Fruit fly (Drosophila melanogaster): Measurements from ENCODE around the gene CG6607.
A peak's percentile ranks its signal among the peaks of the same experiment; 100 is the strongest.

dm6 chr3R:24557020-24557465 lies 29.2 kb downstream of the CG6607 start:
- TF ChIP-seq fru (GFP tag; optimal IDR thresholded peaks at IDR 0.05) (no peak), CG9705 (GFP tag; optimal IDR thresholded peaks at IDR 0.05) (no peak), br (GFP tag; optimal IDR thresholded peaks at IDR 0.05) (peak; percentile 54), sv (GFP tag; optimal IDR thresholded peaks at IDR 0.05) (peak; percentile 56), OdsH (GFP tag; optimal IDR thresholded peaks at IDR 0.05) (peak; percentile 76), lola (GFP tag; optimal IDR thresholded peaks at IDR 0.05) (no peak), pan (optimal IDR thresholded peaks at IDR 0.05) (no peak), usp (GFP tag; optimal IDR thresholded peaks at IDR 0.05) (no peak), dl (GFP tag; optimal IDR thresholded peaks at IDR 0.05; ENCODE audit: insufficient read depth in 1 of 2, partially characterized antibody in 2 of 2) (no peak), psq (GFP tag; optimal IDR thresholded peaks at IDR 0.05) (peak; percentile 58), h (GFP tag; optimal IDR thresholded peaks at IDR 0.05) (peak; percentile 71), foxo (GFP tag; optimal IDR thresholded peaks at IDR 0.05) (no peak)

All from whole organism, wandering third instar larva.